Comparison of ENCODE assay signal across 1 fruit fly cellular context in the genomic region with DNA sequence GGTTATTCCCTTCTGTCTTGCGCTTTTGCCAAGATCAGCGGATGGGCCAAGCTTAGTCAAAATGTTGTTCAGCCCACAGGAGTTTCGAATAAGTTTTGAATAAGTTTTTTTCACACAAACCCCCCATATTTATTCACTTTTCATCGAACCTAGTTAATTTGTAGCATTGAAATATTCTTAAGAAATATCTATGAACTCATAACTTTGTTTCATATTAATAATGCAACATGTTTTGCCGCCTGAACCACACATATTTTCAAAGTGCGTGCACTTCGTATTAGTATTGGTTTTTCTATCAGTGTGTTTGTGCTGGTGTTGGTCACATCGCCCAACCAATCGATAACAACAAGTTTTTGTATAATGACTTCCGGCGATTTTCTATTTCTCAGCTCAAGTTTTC.
TF ChIP-seq lines count a peak whose summit lies in the region.

No protein-coding gene starts in this region.

TF ChIP-seq in whole organism, embryonic, 481 proteins besides CTCF, POLR2A, EP300 and RAD21 (continued from another document and continues in another):
- TF ChIP-seq chm (GFP tag; IDR thresholded peaks at IDR 0.05; lab: Robert Waterston, UW) (0 out of 2 replicates have a peak, but pooled peaks have one; percentile 41), disco-r (GFP tag; optimal IDR thresholded peaks at IDR 0.05; lab: Kevin White, UChicago) (no peak), prd (optimal IDR thresholded peaks at IDR 0.05; lab: Kevin White, UChicago) (no peak), prd (GFP tag; IDR thresholded peaks at IDR 0.05; lab: Robert Waterston, UW) (peak; percentile 80), HmgZ (tag; optimal IDR thresholded peaks at IDR 0.05; lab: Kevin White, UChicago) (no peak), CG15269 (tag; optimal IDR thresholded peaks at IDR 0.05; lab: Kevin White, UChicago) (no peak), Ptx1 (GFP tag; IDR thresholded peaks at IDR 0.05; lab: Robert Waterston, UW) (peak; percentile 70), danr (GFP tag; IDR thresholded peaks at IDR 0.05; lab: Robert Waterston, UW) (no peak), CG6254 (GFP tag; optimal IDR thresholded peaks at IDR 0.05; lab: Kevin White, UChicago) (no peak), MESR4 (GFP tag; optimal IDR thresholded peaks at IDR 0.05; lab: Kevin White, UChicago) (no peak), Hmr (GFP tag; optimal IDR thresholded peaks at IDR 0.05; lab: Kevin White, UChicago) (no peak), CG17568 (GFP tag; optimal IDR thresholded peaks at IDR 0.05; lab: Kevin White, UChicago) (no peak), Xrp1 (GFP tag; IDR thresholded peaks at IDR 0.05; lab: Robert Waterston, UW) (peak; percentile 75), Pdp1 (GFP tag; optimal IDR thresholded peaks at IDR 0.05; lab: Kevin White, UChicago) (peak; percentile 35 to 39), CG15073 (GFP tag; optimal IDR thresholded peaks at IDR 0.05; lab: Kevin White, UChicago) (no peak), CG18262 (tag; optimal IDR thresholded peaks at IDR 0.05; lab: Kevin White, UChicago) (peak; percentile 68), sd (tag; optimal IDR thresholded peaks at IDR 0.05; lab: Kevin White, UChicago) (no peak), CG10431 (GFP tag; optimal IDR thresholded peaks at IDR 0.05; lab: Kevin White, UChicago) (no peak), Doc3 (GFP tag; IDR thresholded peaks at IDR 0.05; lab: Robert Waterston, UW; ENCODE audit: partially characterized antibody) (no peak), CG11093 (GFP tag; IDR thresholded peaks at IDR 0.05; lab: Robert Waterston, UW) (peak; percentile 48; the same call in 1 of the 3 replicates), CG4707 (GFP tag; optimal IDR thresholded peaks at IDR 0.05; lab: Kevin White, UChicago) (no peak), sr (GFP tag; IDR thresholded peaks at IDR 0.05; lab: Robert Waterston, UW) (no peak), Awh (GFP tag; IDR thresholded peaks at IDR 0.05; lab: Robert Waterston, UW) (0 out of 2 replicates have a peak, but pooled peaks have one; percentile 34), CG17328 (GFP tag; IDR thresholded peaks at IDR 0.05; lab: Robert Waterston, UW) (0 out of 2 replicates have a peak, but pooled peaks have one; percentile 7), eyg (GFP tag; optimal IDR thresholded peaks at IDR 0.05; lab: Kevin White, UChicago) (no peak), CG7372 (GFP tag; IDR thresholded peaks at IDR 0.05; lab: Robert Waterston, UW) (no peak), CG13123 (GFP tag; optimal IDR thresholded peaks at IDR 0.05; lab: Kevin White, UChicago) (no peak), MBD-R2 (GFP tag; IDR thresholded peaks at IDR 0.05; lab: Robert Waterston, UW) (no peak), CG10979 (tag; optimal IDR thresholded peaks at IDR 0.05; lab: Kevin White, UChicago) (peak; percentile 53), cad (GFP tag; optimal IDR thresholded peaks at IDR 0.05; lab: Kevin White, UChicago) (no peak), Gsc (GFP tag; IDR thresholded peaks at IDR 0.05; lab: Robert Waterston, UW) (no peak), CG8388 (GFP tag; optimal IDR thresholded peaks at IDR 0.05; lab: Kevin White, UChicago) (peak; percentile 48), Trl (optimal IDR thresholded peaks at IDR 0.05; lab: Kevin White, UChicago) (no peak), Trl (GFP tag; optimal IDR thresholded peaks at IDR 0.05; lab: Kevin White, UChicago) (peak; percentile 9), zfh1 (GFP tag; IDR thresholded peaks at IDR 0.05; lab: Robert Waterston, UW) (peak; percentile 82), stc (GFP tag; IDR thresholded peaks at IDR 0.05; lab: Robert Waterston, UW) (peak; percentile 82), gem (tag; optimal IDR thresholded peaks at IDR 0.05; lab: Kevin White, UChicago) (peak; percentile 53), zfh2 (GFP tag; optimal IDR thresholded peaks at IDR 0.05; lab: Kevin White, UChicago) (no peak), ken (GFP tag; IDR thresholded peaks at IDR 0.05; lab: Robert Waterston, UW) (0 out of 3 replicates have a peak, but pooled peaks have one; percentile 22), Asciz (GFP tag; optimal IDR thresholded peaks at IDR 0.05; lab: Kevin White, UChicago) (peak; percentile 69), CG30403 (GFP tag; optimal IDR thresholded peaks at IDR 0.05; lab: Kevin White, UChicago) (peak; percentile 16), CG4730 (GFP tag; IDR thresholded peaks at IDR 0.05; lab: Robert Waterston, UW) (no peak), abd-A (tag; optimal IDR thresholded peaks at IDR 0.05; lab: Kevin White, UChicago) (no peak), CG2712 (tag; optimal IDR thresholded peaks at IDR 0.05; lab: Kevin White, UChicago) (peak; percentile 70), CG1233 (GFP tag; optimal IDR thresholded peaks at IDR 0.05; lab: Kevin White, UChicago) (peak; percentile 7), CG6683 (GFP tag; optimal IDR thresholded peaks at IDR 0.05; lab: Kevin White, UChicago) (no peak), dmrt99B (tag; optimal IDR thresholded peaks at IDR 0.05; lab: Kevin White, UChicago) (peak; percentile 44), Spps (tag; optimal IDR thresholded peaks at IDR 0.05; lab: Kevin White, UChicago) (no peak), Hr78 (GFP tag; optimal IDR thresholded peaks at IDR 0.05; lab: Kevin White, UChicago) (peak in 1 of 2 experiments; percentile 1), CG17385 (GFP tag; optimal IDR thresholded peaks at IDR 0.05; lab: Kevin White, UChicago) (no peak), Eip74EF (GFP tag; optimal IDR thresholded peaks at IDR 0.05; lab: Kevin White, UChicago) (peak in 1 of 2 experiments; percentile 74), dysf (GFP tag; IDR thresholded peaks at IDR 0.05; lab: Robert Waterston, UW) (peak; percentile 41; the same call in 1 of the 3 replicates), phol (tag; optimal IDR thresholded peaks at IDR 0.05; lab: Kevin White, UChicago) (peak; percentile 32), CG8281 (tag; optimal IDR thresholded peaks at IDR 0.05; lab: Kevin White, UChicago) (no peak), CG8944 (GFP tag; optimal IDR thresholded peaks at IDR 0.05; lab: Kevin White, UChicago) (no peak), esg (GFP tag; conservative IDR thresholded peaks at IDR 0.05; lab: Robert Waterston, UW) (no peak), repo (GFP tag; optimal IDR thresholded peaks at IDR 0.05; lab: Kevin White, UChicago) (no peak), CG6689 (GFP tag; IDR thresholded peaks at IDR 0.05; lab: Robert Waterston, UW) (peak; percentile 61), H15 (GFP tag; IDR thresholded peaks at IDR 0.05; lab: Robert Waterston, UW) (peak; percentile 65; the same call in 2 of the 3 replicates), CG11695 (GFP tag; IDR thresholded peaks at IDR 0.05; lab: Robert Waterston, UW) (peak; percentile 69; the same call in 2 of the 3 replicates), crol (GFP tag; IDR thresholded peaks at IDR 0.05; lab: Robert Waterston, UW) (no peak), CG31388 (GFP tag; optimal IDR thresholded peaks at IDR 0.05; lab: Kevin White, UChicago) (no peak), CG10565 (GFP tag; optimal IDR thresholded peaks at IDR 0.05; lab: Kevin White, UChicago) (no peak), yki (optimal IDR thresholded peaks at IDR 0.05; lab: Kevin White, UChicago) (no peak), scrt (GFP tag; optimal IDR thresholded peaks at IDR 0.05; lab: Kevin White, UChicago) (no peak), schlank (tag; optimal IDR thresholded peaks at IDR 0.05; lab: Kevin White, UChicago) (no peak), oc (tag; optimal IDR thresholded peaks at IDR 0.05; lab: Kevin White, UChicago) (no peak), Mrtf (GFP tag; IDR thresholded peaks at IDR 0.05; lab: Robert Waterston, UW) (peak; percentile 44; the same call in 1 of the 3 replicates), Lhr (GFP tag; optimal IDR thresholded peaks at IDR 0.05; lab: Kevin White, UChicago) (no peak), Sox100B (GFP tag; optimal IDR thresholded peaks at IDR 0.05; lab: Kevin White, UChicago) (peak; percentile 35), pnt (GFP tag; optimal IDR thresholded peaks at IDR 0.05; lab: Kevin White, UChicago) (no peak), CG1647 (GFP tag; optimal IDR thresholded peaks at IDR 0.05; lab: Kevin White, UChicago) (no peak), CG14710 (tag; optimal IDR thresholded peaks at IDR 0.05; lab: Kevin White, UChicago) (no peak), Med (GFP tag; lab: Kevin White, UChicago) (peak; percentile 68), Dll (GFP tag; IDR thresholded peaks at IDR 0.05; lab: Robert Waterston, UW; ENCODE audit: partially characterized antibody) (no peak), dati (GFP tag; IDR thresholded peaks at IDR 0.05; lab: Robert Waterston, UW) (no peak), CG11085 (GFP tag; IDR thresholded peaks at IDR 0.05; lab: Robert Waterston, UW) (no peak), wdn (GFP tag; IDR thresholded peaks at IDR 0.05; lab: Robert Waterston, UW) (no peak), ase (GFP tag; IDR thresholded peaks at IDR 0.05; lab: Robert Waterston, UW) (peak; percentile 80), CG11723 (GFP tag; optimal IDR thresholded peaks at IDR 0.05; lab: Kevin White, UChicago) (no peak), CG8290 (GFP tag; optimal IDR thresholded peaks at IDR 0.05; lab: Kevin White, UChicago) (no peak), CG8290 (tag; optimal IDR thresholded peaks at IDR 0.05; lab: Kevin White, UChicago) (no peak), CG3163 (GFP tag; optimal IDR thresholded peaks at IDR 0.05; lab: Kevin White, UChicago) (no peak), gce (GFP tag; IDR thresholded peaks at IDR 0.05; lab: Robert Waterston, UW) (peak; percentile 77), CG31224 (GFP tag; IDR thresholded peaks at IDR 0.05; lab: Robert Waterston, UW) (no peak), CG18764 (GFP tag; optimal IDR thresholded peaks at IDR 0.05; lab: Kevin White, UChicago) (no peak), ap (GFP tag; IDR thresholded peaks at IDR 0.05; lab: Robert Waterston, UW) (no peak), CG1832 (GFP tag; optimal IDR thresholded peaks at IDR 0.05; lab: Kevin White, UChicago) (no peak), Hr51 (GFP tag; optimal IDR thresholded peaks at IDR 0.05; lab: Kevin White, UChicago) (no peak), CG7556 (GFP tag; optimal IDR thresholded peaks at IDR 0.05; lab: Kevin White, UChicago) (peak; percentile 6), sob (GFP tag; IDR thresholded peaks at IDR 0.05; lab: Robert Waterston, UW) (peak; percentile 16; the same call in 1 of the 2 replicates), onecut (GFP tag; IDR thresholded peaks at IDR 0.05; lab: Robert Waterston, UW) (peak; percentile 80), z (GFP tag; IDR thresholded peaks at IDR 0.05; lab: Robert Waterston, UW) (no peak), hbn (GFP tag; IDR thresholded peaks at IDR 0.05; lab: Robert Waterston, UW; ENCODE audit: partially characterized antibody) (no peak), CG32767 (GFP tag; IDR thresholded peaks at IDR 0.05; lab: Robert Waterston, UW) (no peak), CG18599 (GFP tag; optimal IDR thresholded peaks at IDR 0.05; lab: Kevin White, UChicago) (no peak), CG17912 (GFP tag; optimal IDR thresholded peaks at IDR 0.05; lab: Kevin White, UChicago) (no peak), ab (GFP tag; optimal IDR thresholded peaks at IDR 0.05; lab: Kevin White, UChicago) (no peak), ranshi (GFP tag; IDR thresholded peaks at IDR 0.05; lab: Robert Waterston, UW) (no peak), ATbp (GFP tag; optimal IDR thresholded peaks at IDR 0.05; lab: Kevin White, UChicago) (peak; percentile 67), CG4328 (GFP tag; optimal IDR thresholded peaks at IDR 0.05; lab: Kevin White, UChicago) (no peak), Jarid2 (GFP tag; optimal IDR thresholded peaks at IDR 0.05; lab: Kevin White, UChicago) (no peak), H2.0 (GFP tag; IDR thresholded peaks at IDR 0.05; lab: Robert Waterston, UW) (no peak), ewg (GFP tag; optimal IDR thresholded peaks at IDR 0.05; lab: Kevin White, UChicago) (no peak), run (tag; optimal IDR thresholded peaks at IDR 0.05; lab: Kevin White, UChicago) (no peak), Hr39 (optimal IDR thresholded peaks at IDR 0.05; lab: Kevin White, UChicago) (no peak), en (GFP tag; optimal IDR thresholded peaks at IDR 0.05; lab: Kevin White, UChicago) (no peak), CG17829 (tag; optimal IDR thresholded peaks at IDR 0.05; lab: Kevin White, UChicago) (peak; percentile 49), CG32532 (GFP tag; IDR thresholded peaks at IDR 0.05; lab: Robert Waterston, UW) (no peak), HHEX (GFP tag; optimal IDR thresholded peaks at IDR 0.05; lab: Kevin White, UChicago) (no peak), lmd (GFP tag; IDR thresholded peaks at IDR 0.05; lab: Robert Waterston, UW) (peak; percentile 30; the same call in 1 of the 2 replicates), org-1 (GFP tag; optimal IDR thresholded peaks at IDR 0.05; lab: Kevin White, UChicago) (no peak), E2f1 (GFP tag; IDR thresholded peaks at IDR 0.05; lab: Robert Waterston, UW) (peak; percentile 58), trh (GFP tag; optimal IDR thresholded peaks at IDR 0.05; lab: Kevin White, UChicago) (no peak), ato (GFP tag; IDR thresholded peaks at IDR 0.05; lab: Robert Waterston, UW; ENCODE audit: partially characterized antibody) (no peak), unpg (GFP tag; optimal IDR thresholded peaks at IDR 0.05; lab: Kevin White, UChicago) (peak; percentile 34), sens (GFP tag; lab: Kevin White, UChicago) (peak; percentile 94), CG10366 (GFP tag; IDR thresholded peaks at IDR 0.05; lab: Robert Waterston, UW) (no peak), Dip3 (GFP tag; optimal IDR thresholded peaks at IDR 0.05; lab: Kevin White, UChicago) (no peak), Kr (GFP tag; optimal IDR thresholded peaks at IDR 0.05; lab: Kevin White, UChicago) (no peak), Optix (GFP tag; IDR thresholded peaks at IDR 0.05; lab: Robert Waterston, UW) (no peak), CG14050 (GFP tag; IDR thresholded peaks at IDR 0.05; lab: Robert Waterston, UW) (0 out of 3 replicates have a peak, but pooled peaks have one; percentile 14), CG9609 (GFP tag; optimal IDR thresholded peaks at IDR 0.05; lab: Kevin White, UChicago) (no peak), CG17359 (tag; optimal IDR thresholded peaks at IDR 0.05; lab: Kevin White, UChicago) (peak; percentile 60), CG6813 (GFP tag; optimal IDR thresholded peaks at IDR 0.05; lab: Kevin White, UChicago) (no peak), CG12942 (GFP tag; optimal IDR thresholded peaks at IDR 0.05; lab: Kevin White, UChicago) (no peak), ttk (GFP tag; IDR thresholded peaks at IDR 0.05; lab: Robert Waterston, UW) (peak; percentile 45; the same call in 1 of the 2 replicates), Chrac-16 (GFP tag; optimal IDR thresholded peaks at IDR 0.05; lab: Kevin White, UChicago) (no peak), vvl (GFP tag; IDR thresholded peaks at IDR 0.05; lab: Robert Waterston, UW) (peak; percentile 86), Abd-B (GFP tag; optimal IDR thresholded peaks at IDR 0.05; lab: Kevin White, UChicago) (no peak), Rx (GFP tag; IDR thresholded peaks at IDR 0.05; lab: Robert Waterston, UW) (peak; percentile 61; the same call in 1 of the 2 replicates)
